Fruit fly (Drosophila melanogaster): Measurements from ENCODE around the gene wol.

The wol gene

dm6 chr2L:8302766-8303479 lies at the start of gene wol, which contains the start of gene Scgalpha:
Gene wol (minus strand): TSS chr2L:8302985.
Gene Scgalpha (plus strand): TSS chr2L:8303429.
- TF ChIP-seq Ets98B (GFP tag; IDR thresholded peaks at IDR 0.05) = no peak
- TF ChIP-seq CG15710 (tag; optimal IDR thresholded peaks at IDR 0.05) = no peak
- TF ChIP-seq CG34367 (tag; optimal IDR thresholded peaks at IDR 0.05) = no peak
- TF ChIP-seq rn (GFP tag; IDR thresholded peaks at IDR 0.05) = no peak
- TF ChIP-seq CG9948 (tag; optimal IDR thresholded peaks at IDR 0.05) = no peak
- TF ChIP-seq EcR (GFP tag; optimal IDR thresholded peaks at IDR 0.05) = no peak
- no peak for TF ChIP-seq CG4496 (GFP tag; IDR thresholded peaks at IDR 0.05)
- no peak for TF ChIP-seq Pif1A (GFP tag; optimal IDR thresholded peaks at IDR 0.05)

dm6 chr2L:8351864-8352263 lies 49.1 kb upstream of the wol start, which contains the start of gene Mur29B:
Gene Mur29B (plus strand): TSS chr2L:8352187.
- TF ChIP-seq CG8159 (tag; optimal IDR thresholded peaks at IDR 0.05) (no peak), EcR (GFP tag; optimal IDR thresholded peaks at IDR 0.05) (no peak), CG32121 (GFP tag; IDR thresholded peaks at IDR 0.05) (no peak), CG17806 (tag; optimal IDR thresholded peaks at IDR 0.05) (no peak), CG15710 (tag; optimal IDR thresholded peaks at IDR 0.05) (no peak), Snoo (tag; optimal IDR thresholded peaks at IDR 0.05) (no peak), CG12605 (GFP tag; IDR thresholded peaks at IDR 0.05) (no peak), CG10348 (GFP tag; IDR thresholded peaks at IDR 0.05) (no peak), rn (GFP tag; IDR thresholded peaks at IDR 0.05) (no peak), D1 (tag; optimal IDR thresholded peaks at IDR 0.05) (no peak), CG34367 (tag; optimal IDR thresholded peaks at IDR 0.05) (no peak), Ets98B (GFP tag; IDR thresholded peaks at IDR 0.05) (no peak), gl (tag; optimal IDR thresholded peaks at IDR 0.05) (no peak), Pif1A (GFP tag; optimal IDR thresholded peaks at IDR 0.05) (no peak), fd96Ca (GFP tag; IDR thresholded peaks at IDR 0.05) (no peak), CG4496 (GFP tag; IDR thresholded peaks at IDR 0.05) (no peak), CG14655 (GFP tag; optimal IDR thresholded peaks at IDR 0.05) (no peak), CG9948 (tag; optimal IDR thresholded peaks at IDR 0.05) (no peak)

dm6 chr2L:8351333-8351732 lies 48.5 kb upstream of the wol start:
- TF ChIP-seq CG17806 (tag; optimal IDR thresholded peaks at IDR 0.05) = no peak

dm6 chr2L:8350560-8351171 lies 47.9 kb upstream of the wol start:
- no peak for TF ChIP-seq CG15710 (tag; optimal IDR thresholded peaks at IDR 0.05)

dm6 chr2L:8346260-8346659 lies 43.5 kb upstream of the wol start, which contains the start of gene CG7778:
Gene CG7778 (plus strand): TSS chr2L:8346620.
- TF ChIP-seq gl (tag; optimal IDR thresholded peaks at IDR 0.05) (no peak), Ets98B (GFP tag; IDR thresholded peaks at IDR 0.05) (no peak), Snoo (tag; optimal IDR thresholded peaks at IDR 0.05) (no peak), rn (GFP tag; IDR thresholded peaks at IDR 0.05) (no peak), CG8301 (tag; optimal IDR thresholded peaks at IDR 0.05) (no peak), Pif1B (GFP tag; optimal IDR thresholded peaks at IDR 0.05) (no peak), CG4496 (GFP tag; IDR thresholded peaks at IDR 0.05) (no peak), CG32121 (GFP tag; IDR thresholded peaks at IDR 0.05) (no peak), CG12605 (GFP tag; IDR thresholded peaks at IDR 0.05) (no peak), fd96Ca (GFP tag; IDR thresholded peaks at IDR 0.05) (no peak), CG15710 (tag; optimal IDR thresholded peaks at IDR 0.05) (no peak), CG14655 (GFP tag; optimal IDR thresholded peaks at IDR 0.05) (no peak), EcR (GFP tag; optimal IDR thresholded peaks at IDR 0.05) (no peak), Pif1A (GFP tag; optimal IDR thresholded peaks at IDR 0.05) (no peak), CG10348 (GFP tag; IDR thresholded peaks at IDR 0.05) (no peak)

dm6 chr2L:8344536-8344935 lies 41.8 kb upstream of the wol start:
- TF ChIP-seq CG8301 (tag; optimal IDR thresholded peaks at IDR 0.05) (no peak), Pif1B (GFP tag; optimal IDR thresholded peaks at IDR 0.05) (no peak), D1 (tag; optimal IDR thresholded peaks at IDR 0.05) (no peak), gl (tag; optimal IDR thresholded peaks at IDR 0.05) (no peak), CG8159 (tag; optimal IDR thresholded peaks at IDR 0.05) (no peak), fd96Ca (GFP tag; IDR thresholded peaks at IDR 0.05) (no peak), CG14655 (GFP tag; optimal IDR thresholded peaks at IDR 0.05) (no peak), Snoo (tag; optimal IDR thresholded peaks at IDR 0.05) (no peak), CG34367 (tag; optimal IDR thresholded peaks at IDR 0.05) (no peak), Ets98B (GFP tag; IDR thresholded peaks at IDR 0.05) (no peak), CG13204 (GFP tag; optimal IDR thresholded peaks at IDR 0.05) (no peak)

dm6 chr2L:8342395-8342794 lies 39.6 kb upstream of the wol start, which contains the start of gene CG14273:
Gene CG14273 (plus strand): TSS chr2L:8342695.
- TF ChIP-seq Pif1A (GFP tag; optimal IDR thresholded peaks at IDR 0.05) (no peak), CG8301 (tag; optimal IDR thresholded peaks at IDR 0.05) (no peak), CG17806 (tag; optimal IDR thresholded peaks at IDR 0.05) (no peak), Ets98B (GFP tag; IDR thresholded peaks at IDR 0.05) (no peak), rn (GFP tag; IDR thresholded peaks at IDR 0.05) (no peak), CG12605 (GFP tag; IDR thresholded peaks at IDR 0.05) (no peak), CG10348 (GFP tag; IDR thresholded peaks at IDR 0.05) (no peak), CG34367 (tag; optimal IDR thresholded peaks at IDR 0.05) (no peak), CG13204 (GFP tag; optimal IDR thresholded peaks at IDR 0.05) (no peak)
